Fruit fly (Drosophila melanogaster) S2 (cell line): Measurements from ENCODE around the gene bou.

Source experiments
- CG8478 ChIP-seq: fragments of >200 bp; optimal IDR thresholded peaks from 2 replicates; lab custom pipeline; 2018
- CTCF ChIP-seq, 2 experiments: fragments of >200 bp; optimal IDR thresholded peaks; 2 replicates each; lab custom pipeline; 2018

The bou gene

DNA sequence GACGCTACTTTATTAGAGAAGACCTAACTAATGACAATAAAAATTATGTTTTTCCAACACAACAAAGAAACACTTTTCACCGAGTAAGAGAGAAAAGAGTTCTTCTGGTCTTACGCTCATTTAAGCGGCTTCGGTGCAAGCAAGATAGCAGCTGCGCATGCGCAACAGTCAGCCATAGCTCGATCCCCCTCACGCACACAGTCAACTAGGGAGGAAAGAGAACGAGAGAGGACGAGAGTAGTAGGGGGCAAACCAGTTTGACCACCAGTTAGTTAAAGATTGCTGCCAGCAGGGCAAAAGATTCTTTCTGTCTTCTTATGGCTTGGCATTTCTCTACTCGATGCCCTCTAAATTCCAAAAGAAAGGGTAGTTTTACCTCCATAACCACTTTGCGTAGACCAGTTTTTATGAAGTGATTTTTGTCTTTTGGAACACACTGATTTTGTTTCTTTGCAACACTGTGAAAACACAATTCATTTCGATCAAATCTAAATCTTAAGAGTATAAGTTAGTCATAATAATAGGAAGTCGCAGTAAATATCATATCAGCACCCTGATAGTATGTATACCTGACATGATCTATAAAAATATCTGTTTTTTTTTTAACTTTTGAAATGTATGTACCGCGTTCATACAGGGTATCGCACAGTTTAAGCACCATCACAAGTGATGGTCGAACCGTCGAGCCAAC lies 14.3 kb downstream of the bou start:
- no peak for TF ChIP-seq CG8478
- TF ChIP-seq CTCF (optimal IDR thresholded peaks at IDR 0.05; lab: Kevin White, UChicago), result no peak

DNA sequence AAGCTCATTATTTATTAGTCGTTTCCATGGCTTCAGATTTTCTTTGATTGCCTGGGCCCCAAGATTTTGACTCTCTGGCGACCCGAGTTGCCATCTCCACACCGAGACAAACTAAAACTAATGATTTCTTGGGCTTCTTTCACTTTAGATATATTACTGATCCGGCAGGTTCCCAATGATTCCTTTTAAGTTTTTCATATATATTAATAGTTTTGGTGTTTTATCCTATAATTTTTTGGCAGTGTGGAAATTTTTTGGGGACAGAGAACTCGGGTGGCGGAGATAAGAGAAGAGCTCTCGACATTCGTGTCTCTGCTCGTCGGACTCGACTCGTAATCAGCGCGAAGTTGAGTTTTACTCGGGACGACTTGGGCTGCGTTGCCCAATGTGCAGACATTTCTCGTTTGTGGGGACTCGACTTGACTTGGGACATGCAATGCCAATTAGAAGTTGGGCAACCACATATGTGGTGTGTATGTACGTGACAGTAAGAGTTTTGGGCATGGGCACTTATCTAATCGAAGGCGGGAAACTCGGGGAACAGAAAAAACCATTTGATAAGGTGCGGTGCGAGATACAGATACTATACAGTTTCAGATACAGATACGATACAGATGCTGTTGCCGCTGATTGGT lies 15.0 kb downstream of the bou start:
- TF ChIP-seq CG8478 (no peak), CTCF (optimal IDR thresholded peaks at IDR 0.05; lab: Kevin White, UChicago) (no peak)

DNA sequence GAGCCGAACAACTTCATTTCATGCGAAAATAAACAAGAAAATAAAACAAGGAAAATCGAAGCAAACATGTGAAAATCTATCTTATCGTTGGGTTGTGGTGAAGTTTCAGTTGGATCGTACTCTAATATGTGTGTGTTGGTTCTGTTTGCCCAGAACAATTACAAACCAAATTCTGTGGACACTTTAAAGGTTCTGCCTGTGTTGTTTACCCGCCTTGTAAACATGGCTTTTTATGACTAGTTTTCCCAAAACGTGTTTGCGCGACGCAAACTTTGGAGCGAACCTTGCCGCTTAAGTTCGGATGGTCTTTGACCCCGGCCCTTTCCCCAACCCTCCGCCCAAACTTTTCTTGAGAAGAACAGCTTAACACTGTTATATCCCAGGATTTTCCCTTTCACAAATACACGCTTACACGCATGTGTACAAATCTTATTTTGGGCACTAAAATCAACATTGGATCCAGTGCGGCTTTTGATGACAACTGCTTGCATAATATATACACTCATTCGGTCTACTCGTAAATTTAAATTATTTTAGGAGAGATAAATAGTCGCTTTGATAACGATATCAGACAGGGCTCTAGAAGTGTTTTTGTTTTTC lies 17.9 kb downstream of the bou start:
- no peak for TF ChIP-seq CTCF (optimal IDR thresholded peaks at IDR 0.05; lab: Kevin White, UChicago)
- TF ChIP-seq CG8478, result no peak

DNA sequence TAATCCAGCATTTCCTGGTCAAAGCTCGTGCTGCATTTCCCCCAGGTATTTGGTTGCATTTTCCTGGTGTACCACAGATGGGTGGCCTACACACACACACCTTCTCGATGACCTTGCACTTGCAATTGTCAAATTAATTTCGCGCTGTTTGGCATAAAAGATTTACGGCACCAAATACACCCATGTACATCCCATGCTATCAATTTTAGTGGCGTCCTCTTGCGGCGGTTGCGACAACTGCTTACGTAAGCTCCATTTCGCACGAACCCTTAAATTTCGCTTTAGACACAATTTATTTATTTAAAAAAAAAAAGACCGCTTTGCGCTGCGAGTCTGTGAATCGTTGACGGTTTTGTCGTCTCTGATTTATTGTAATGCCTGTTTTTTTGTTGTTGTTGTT lies 19.2 kb downstream of the bou start:
- TF ChIP-seq CTCF (optimal IDR thresholded peaks at IDR 0.05; lab: Kevin White, UChicago), result peak; percentile 60 to 72
- no peak for TF ChIP-seq CG8478

DNA sequence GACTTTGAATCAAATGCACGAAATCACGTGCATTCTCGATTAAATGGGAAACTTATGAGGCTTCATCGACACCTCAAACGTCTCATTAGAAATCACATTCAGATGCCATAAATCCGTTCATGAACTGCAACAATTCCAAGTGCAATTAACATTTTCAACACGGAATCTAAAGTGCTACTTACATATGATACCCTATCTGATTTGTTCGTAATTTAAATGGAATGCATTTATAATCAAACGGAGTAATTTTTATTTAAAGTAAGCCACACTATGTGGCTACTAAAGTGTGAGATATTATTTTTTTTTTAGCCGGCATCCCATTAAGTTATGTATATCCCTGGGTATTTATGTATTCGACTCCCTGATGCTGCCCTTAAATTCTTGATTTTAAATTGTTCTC lies 21.4 kb downstream of the bou start:
- TF ChIP-seq CG8478, result no peak
- TF ChIP-seq CTCF (optimal IDR thresholded peaks at IDR 0.05; lab: Kevin White, UChicago), result no peak

DNA sequence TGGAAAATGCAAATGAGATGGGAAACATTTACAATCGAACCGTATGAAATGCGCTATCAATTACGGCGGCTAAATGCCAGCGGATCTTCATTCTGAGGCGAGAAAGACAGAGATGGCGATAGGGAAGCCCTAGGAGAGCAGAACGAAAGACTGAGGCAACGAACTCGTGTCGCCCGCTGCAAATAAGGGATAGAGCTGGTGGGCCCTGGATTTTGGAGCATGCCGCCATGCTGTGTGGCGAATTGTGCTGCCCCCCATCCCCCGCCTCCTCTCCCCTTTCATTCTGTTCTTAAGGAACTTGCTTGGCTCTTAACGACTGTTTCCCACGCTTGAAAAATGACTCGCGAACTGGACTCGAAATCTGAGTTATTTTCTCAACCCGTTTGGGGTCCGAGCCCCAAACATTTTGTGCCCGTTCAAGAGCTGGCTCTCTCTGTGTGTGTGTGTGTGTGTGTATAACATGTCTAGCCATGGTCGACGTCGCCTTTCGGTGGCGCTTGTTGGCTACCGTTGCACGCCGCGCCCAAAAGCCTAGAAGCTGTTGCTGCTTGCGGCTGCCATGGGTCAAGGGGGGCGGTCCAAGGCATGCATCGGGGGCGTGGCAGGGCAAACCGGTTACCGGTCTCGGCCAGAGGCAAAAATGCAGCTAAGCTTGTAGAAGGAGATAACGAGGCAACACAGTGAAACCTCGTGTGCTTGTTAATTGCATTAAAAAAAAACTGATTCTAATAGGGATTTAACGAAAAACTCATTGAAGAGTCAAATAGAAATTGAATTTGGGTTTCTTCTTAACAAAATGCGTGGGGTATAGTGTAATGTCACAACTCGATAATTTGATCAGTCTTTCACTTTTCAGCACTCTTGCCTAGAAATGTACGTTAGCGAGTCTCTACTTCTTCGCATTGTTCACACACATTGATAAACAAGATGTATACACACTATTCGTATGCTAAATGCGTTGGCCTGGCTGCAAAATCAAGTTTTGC lies 22.1 kb downstream of the bou start:
- TF ChIP-seq CG8478 (no peak), CTCF (optimal IDR thresholded peaks at IDR 0.05; lab: Kevin White, UChicago) (no peak)

DNA sequence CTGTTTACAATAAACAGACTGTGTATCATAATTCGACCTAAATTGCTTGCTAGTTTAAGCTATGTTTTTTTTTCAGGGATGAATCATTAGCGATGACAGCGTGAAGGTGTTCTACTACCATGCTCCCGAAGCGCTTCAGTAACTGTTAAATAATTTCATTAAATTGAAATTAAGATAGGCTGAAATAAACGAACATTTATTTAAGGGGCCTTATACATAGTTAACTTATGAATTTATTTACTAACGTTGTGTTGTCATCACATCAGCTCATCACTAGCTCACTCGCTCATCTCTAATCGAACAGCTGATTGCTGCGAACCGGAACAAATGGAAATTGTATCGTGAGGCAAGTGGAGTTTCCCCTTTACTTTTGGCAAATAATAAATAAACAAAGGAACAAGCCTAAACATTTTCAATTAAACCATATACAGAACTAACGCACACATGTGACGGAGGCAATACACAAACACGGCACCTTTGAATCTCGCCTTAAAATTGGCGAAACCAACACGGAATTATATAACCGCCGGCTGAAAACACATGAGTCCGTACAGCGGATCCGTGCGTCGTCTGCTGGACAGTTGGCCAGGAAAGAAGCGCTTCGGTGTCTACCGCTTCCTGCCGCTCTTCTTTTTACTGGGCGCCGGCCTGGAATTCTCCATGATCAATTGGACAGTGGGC lies 24.9 kb downstream of the bou start, which contains the start of the genes cm, sloth1 and sloth2:
TSS of gene cm (minus strand) at position 83 of the 681 bp plus-strand sequence.
TSS of gene sloth1 (plus strand) at position 295 of the 681 bp plus-strand sequence.
TSS of gene sloth2 (plus strand) at position 295 of the 681 bp plus-strand sequence.
- TF ChIP-seq CTCF (optimal IDR thresholded peaks at IDR 0.05; lab: Kevin White, UChicago) (no peak), CG8478 (no peak)

DNA sequence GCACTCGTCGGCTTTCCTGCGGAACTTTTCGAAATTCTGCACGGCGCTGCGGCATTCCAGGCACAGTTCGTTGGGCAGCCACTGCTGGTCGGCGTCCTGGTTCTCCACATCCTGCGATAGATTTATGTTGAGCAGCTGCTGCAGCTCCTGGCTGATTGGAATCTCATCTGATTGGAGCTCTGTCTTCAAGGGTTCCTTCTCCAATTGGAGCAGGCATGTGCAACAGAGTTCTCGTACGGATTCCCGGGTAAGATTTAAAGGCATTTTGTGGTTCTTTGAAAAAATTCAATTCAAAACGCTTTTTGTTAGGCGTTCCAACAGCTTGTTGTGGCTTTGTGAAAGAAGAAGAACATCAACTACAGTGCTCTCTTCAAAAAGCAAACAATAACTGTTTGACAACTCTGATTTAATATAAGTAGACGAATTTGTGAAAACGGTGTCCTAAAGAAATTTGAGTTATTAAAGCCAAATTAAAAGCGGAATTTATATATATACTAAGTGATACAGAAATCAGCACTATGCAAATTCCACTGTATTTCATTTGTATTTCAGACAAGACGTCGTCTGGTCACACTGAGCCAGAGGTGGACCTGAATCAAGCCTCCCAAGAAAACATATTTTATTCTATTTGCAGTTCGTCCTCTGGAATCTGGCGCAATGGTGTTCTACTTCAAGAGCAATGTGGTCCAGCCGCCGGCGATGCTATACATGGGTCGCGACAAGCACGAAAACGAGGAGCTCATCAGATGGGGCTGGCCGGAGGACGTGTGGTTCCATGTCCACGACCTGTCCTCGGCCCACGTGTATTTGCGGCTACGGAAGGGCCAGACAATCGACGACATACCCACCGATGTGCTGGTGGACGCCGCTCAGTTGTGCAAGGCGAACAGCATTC lies 27.3 kb downstream of the bou start, which contains the start of the genes CG3032 and CG4593:
TSS of gene CG3032 (minus strand) at position 562 of the 895 bp plus-strand sequence.
TSS of gene CG4593 (plus strand) at position 568 of the 895 bp plus-strand sequence.
- no peak for TF ChIP-seq CTCF (optimal IDR thresholded peaks at IDR 0.05; lab: Kevin White, UChicago)
- TF ChIP-seq CG8478, result no peak

DNA sequence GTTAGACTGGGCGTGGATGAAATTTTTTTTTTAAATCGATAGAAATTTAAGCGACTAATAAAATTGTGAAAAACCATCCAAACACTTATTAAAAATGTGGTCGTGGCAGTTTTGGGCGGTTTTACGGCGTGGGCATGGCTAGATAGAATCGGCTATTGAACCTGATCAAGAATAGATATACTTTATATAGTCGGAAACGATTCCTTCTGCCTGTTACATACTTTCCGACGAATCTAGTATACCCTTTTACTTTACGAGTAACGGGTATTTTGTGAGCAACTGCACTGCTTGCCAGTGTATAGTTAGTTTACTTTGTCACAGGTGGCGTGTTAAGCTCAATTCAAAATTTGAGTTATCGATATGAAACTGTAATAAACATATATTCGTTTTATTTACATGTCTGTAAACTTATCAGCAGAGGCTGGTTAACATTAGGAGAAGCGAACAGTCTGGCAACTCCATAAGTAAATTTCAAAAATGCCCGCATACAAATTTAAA lies 28.7 kb downstream of the bou start:
- no peak for TF ChIP-seq CG8478
- TF ChIP-seq CTCF (optimal IDR thresholded peaks at IDR 0.05; lab: Kevin White, UChicago), result peak; percentile 93 to 94

DNA sequence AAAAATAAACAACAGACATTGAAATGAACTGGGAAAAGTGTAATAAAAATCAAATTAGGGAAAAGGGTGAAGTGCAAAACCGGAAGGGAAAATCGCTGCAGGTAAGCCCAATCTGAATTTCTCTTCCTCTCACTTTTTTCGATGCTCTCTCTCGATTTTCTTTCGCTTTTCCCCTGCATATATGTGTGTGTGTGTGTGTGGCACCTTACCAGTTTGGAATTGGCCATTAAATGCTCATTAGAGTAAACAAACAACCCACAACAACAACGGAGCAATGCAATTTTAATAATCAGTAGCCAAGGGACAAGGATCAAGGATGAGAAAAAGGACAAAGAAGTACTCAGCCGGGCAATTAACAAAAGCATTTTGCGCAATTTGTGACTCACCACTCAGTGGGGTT lies 48.6 kb downstream of the bou start:
- TF ChIP-seq CG8478, result no peak
- TF ChIP-seq CTCF (optimal IDR thresholded peaks at IDR 0.05; lab: Kevin White, UChicago), result no peak
